Worm (Caenorhabditis elegans) whole organism, L1 larva: Measurements from ENCODE around the gene K09A11.1.

ENCODE experiments used
- aly-2 ChIP-seq: fragments of 150-350 bp; optimal IDR thresholded peaks from 2 replicates; lab custom pipeline; 2014; ENCODE audit warnings: missing biosample characterization, missing genetic modification characterization
- ama-1 ChIP-seq: fragments of 150-350 bp; optimal IDR thresholded peaks from 2 replicates; lab custom pipeline; 2014
- dpl-1 ChIP-seq, 3 experiments: fragments of 150-350 bp in 2 of 3; sonication (generic microtip) in 1 of 3; optimal IDR thresholded peaks; 2 replicates each; lab custom pipeline; 2014 to 2017; ENCODE audit warnings: missing biosample characterization in 3 of 3, missing genetic modification characterization in 3 of 3, missing genetic modification reagents in 3 of 3
- ets-5 ChIP-seq: fragments of 200-800 bp; sonication (Bioruptor generic); IDR thresholded peaks from 2 replicates; pipeline ENCODE4 v1.3.6; 2022; ENCODE audit warnings: missing genetic modification characterization, missing compliant biosample characterization
- hpl-2 ChIP-seq: fragments of 150-350 bp; optimal IDR thresholded peaks from 2 replicates; lab custom pipeline; 2014; ENCODE audit warnings: missing biosample characterization, missing genetic modification reagents, missing genetic modification characterization
- lsy-2 ChIP-seq, 2 experiments: fragments of 150-350 bp; optimal IDR thresholded peaks; 2 replicates each; lab custom pipeline; 2014; ENCODE audit warnings: missing biosample characterization in 2 of 2, missing genetic modification characterization in 2 of 2
- mdl-1 ChIP-seq, 2 experiments: fragments of 150-350 bp; optimal IDR thresholded peaks; 2 replicates each; lab custom pipeline; 2014 to 2017; ENCODE audit warnings: missing biosample characterization in 2 of 2, missing genetic modification characterization in 2 of 2, inconsistent platforms in 1 of 2
- nhr-11 ChIP-seq: fragments of 150-350 bp; optimal IDR thresholded peaks from 2 replicates; lab custom pipeline; 2014; ENCODE audit warnings: missing biosample characterization, missing genetic modification characterization
- nhr-76 ChIP-seq: sonication (generic microtip); optimal IDR thresholded peaks from 2 replicates; lab custom pipeline; 2017; ENCODE audit warnings: missing biosample characterization, missing genetic modification characterization
- nhr-84 ChIP-seq: sonication (generic microtip); optimal IDR thresholded peaks from 2 replicates; lab custom pipeline; 2017; ENCODE audit warnings: missing biosample characterization, missing genetic modification characterization
- unc-62 ChIP-seq: fragments of 150-350 bp; optimal IDR thresholded peaks from 2 replicates; lab custom pipeline; 2014; ENCODE audit warnings: missing biosample characterization, missing genetic modification reagents, missing genetic modification characterization
- zag-1 ChIP-seq: fragments of 150-350 bp; optimal IDR thresholded peaks from 2 replicates; lab custom pipeline; 2014; ENCODE audit warnings: missing biosample characterization, missing genetic modification characterization
- ztf-4 ChIP-seq: fragments of 150-350 bp; optimal IDR thresholded peaks from 2 replicates; lab custom pipeline; 2014; ENCODE audit warnings: missing biosample characterization, missing genetic modification characterization

DNA sequence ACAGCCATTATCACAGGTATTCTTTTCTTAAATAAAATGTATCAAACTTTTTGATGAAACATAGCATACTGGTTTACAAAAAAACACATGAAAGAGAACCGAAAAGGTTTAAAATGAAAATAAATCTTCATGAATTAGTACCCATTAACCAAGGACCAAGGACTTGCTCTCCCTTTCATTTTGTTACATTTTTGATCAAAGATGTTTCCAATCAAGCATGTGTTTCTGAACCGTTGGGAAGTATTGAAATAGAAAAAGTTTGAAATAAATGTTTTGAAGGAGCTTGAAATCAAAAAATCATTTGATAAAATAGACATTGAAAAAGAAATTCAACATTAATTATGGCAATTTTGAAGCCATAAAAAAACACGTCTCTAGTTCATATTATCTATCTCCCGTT is 49.8 kb upstream of the K09A11.1 start:
- no peak for TF ChIP-seq zag-1
- no peak for TF ChIP-seq ztf-4 (tag; lab: Kevin White, UChicago)
- no peak for TF ChIP-seq mdl-1 (tag; optimal IDR thresholded peaks at IDR 0.05; lab: Kevin White, UChicago)
- TF ChIP-seq nhr-76 (tag; lab: Kevin White, UChicago), result no peak
- no peak for TF ChIP-seq lsy-2 (tag; optimal IDR thresholded peaks at IDR 0.05; lab: Kevin White, UChicago)
- TF ChIP-seq dpl-1 (GFP tag; optimal IDR thresholded peaks at IDR 0.05; lab: Kevin White, UChicago), result no peak
- no peak for TF ChIP-seq unc-62 (GFP tag; lab: Kevin White, UChicago)
- no peak for TF ChIP-seq ets-5
- no peak for TF ChIP-seq nhr-84
- no peak for TF ChIP-seq hpl-2
- TF ChIP-seq ama-1 (lab: Kevin White, UChicago), result no peak
- TF ChIP-seq nhr-11 (tag; lab: Kevin White, UChicago), result no peak
- TF ChIP-seq aly-2 (tag; lab: Kevin White, UChicago), result no peak
